Worm (Caenorhabditis elegans) whole organism, L1 larva: ENCODE measurements around the gene sri-7.
"Not testable (repeated sequence)": the region's sequence is repeated elsewhere in the genome, so short reads cannot be mapped to it uniquely, and the experiment has no call there.

Experiments
- C34B4.2 ChIP-seq: sonication (generic microtip); optimal IDR thresholded peaks from 2 replicates; lab custom pipeline; 2017; ENCODE audit warnings: mild to moderate bottlenecking, missing genetic modification characterization, missing compliant biosample characterization
- aha-1 ChIP-seq: fragments of 150-350 bp; optimal IDR thresholded peaks from 2 replicates; lab custom pipeline; 2014; ENCODE audit warnings: missing biosample characterization, missing genetic modification characterization
- alr-1 ChIP-seq: fragments of 200-800 bp; sonication (Bioruptor generic); optimal IDR thresholded peaks from 2 replicates; lab custom pipeline; 2018; ENCODE audit warnings: borderline replicate concordance, mild to moderate bottlenecking, missing genetic modification characterization, missing compliant biosample characterization
- ceh-63 ChIP-seq: fragments of 200-800 bp; sonication (Bioruptor generic); optimal IDR thresholded peaks from 2 replicates; lab custom pipeline; 2018; ENCODE audit warnings: mild to moderate bottlenecking, missing genetic modification characterization, missing compliant biosample characterization
- ceh-8 ChIP-seq: fragments of 200-800 bp; sonication (Bioruptor generic); optimal IDR thresholded peaks from 2 replicates; lab custom pipeline; 2018; ENCODE audit warnings: mild to moderate bottlenecking, missing genetic modification characterization, moderate library complexity, missing compliant biosample characterization
- ceh-90 ChIP-seq: sonication (generic microtip); optimal IDR thresholded peaks from 2 replicates; lab custom pipeline; 2016; ENCODE audit warnings: missing genetic modification characterization, missing compliant biosample characterization
- efl-1 ChIP-seq, 4 experiments: fragments of 150-350 bp; optimal IDR thresholded peaks in 3 of 4; peaks in 1 of 4; 1 replicate in 1 of 4; 2 replicates in 3 of 4; lab custom pipeline; 2014; ENCODE audit warnings: missing biosample characterization in 2 of 4, missing genetic modification characterization in 2 of 4, missing genetic modification reagents in 2 of 4
- egl-13 ChIP-seq: sonication (generic microtip); optimal IDR thresholded peaks from 2 replicates; lab custom pipeline; 2016; ENCODE audit warnings: missing genotype, missing genetic modification reagents, missing genetic modification characterization, missing compliant biosample characterization
- elt-2 ChIP-seq: sonication (generic microtip); optimal IDR thresholded peaks from 2 replicates; lab custom pipeline; 2016; ENCODE audit warnings: missing genetic modification characterization, mild to moderate bottlenecking, inconsistent platforms, missing compliant biosample characterization, missing genetic modification reagents
- ets-5 ChIP-seq: fragments of 200-800 bp; sonication (Bioruptor generic); IDR thresholded peaks from 2 replicates; pipeline ENCODE4 v1.3.6; 2022; ENCODE audit warnings: missing genetic modification characterization, missing compliant biosample characterization
- hlh-17 ChIP-seq: fragments of 200-800 bp; sonication (Bioruptor generic); optimal IDR thresholded peaks from 2 replicates; lab custom pipeline; 2018; ENCODE audit warnings: missing genetic modification characterization, mild to moderate bottlenecking, missing compliant biosample characterization, moderate library complexity, borderline replicate concordance
- irx-1 ChIP-seq: sonication (generic microtip); optimal IDR thresholded peaks from 2 replicates; lab custom pipeline; 2016; ENCODE audit warnings: missing genetic modification characterization, missing compliant biosample characterization
- isw-1 ChIP-seq: fragments of 200-800 bp; sonication (Bioruptor generic); IDR thresholded peaks from 2 replicates; pipeline ENCODE4 v1.3.6; 2022; ENCODE audit warnings: missing genetic modification characterization, missing compliant biosample characterization
- lin-13 ChIP-seq: fragments of 150-350 bp; optimal IDR thresholded peaks from 2 replicates; lab custom pipeline; 2014; ENCODE audit warnings: missing biosample characterization, missing genetic modification reagents, missing genetic modification characterization
- lin-14 ChIP-seq: fragments of 200-800 bp; sonication (Bioruptor generic); optimal IDR thresholded peaks from 2 replicates; lab custom pipeline; 2018; ENCODE audit warnings: mild to moderate bottlenecking, missing genetic modification characterization, moderate library complexity, missing compliant biosample characterization
- lin-35 ChIP-seq, 2 experiments: fragments of 150-350 bp; optimal IDR thresholded peaks; 2 replicates each; lab custom pipeline; 2014; ENCODE audit warnings: missing biosample characterization in 2 of 2, missing genetic modification characterization in 2 of 2, missing genetic modification reagents in 2 of 2
- lin-39 ChIP-seq: fragments of 150-350 bp; optimal IDR thresholded peaks from 2 replicates; lab custom pipeline; 2014; ENCODE audit warnings: missing biosample characterization, missing genetic modification reagents, missing genetic modification characterization
- lir-3 ChIP-seq: sonication (generic microtip); optimal IDR thresholded peaks from 2 replicates; lab custom pipeline; 2016; ENCODE audit warnings: mild to moderate bottlenecking, missing genetic modification characterization, moderate library complexity, missing compliant biosample characterization; ENCODE audit not compliant: poor library complexity
- nhr-12 ChIP-seq: sonication (generic microtip); optimal IDR thresholded peaks from 2 replicates; lab custom pipeline; 2017; ENCODE audit warnings: missing biosample characterization, missing genetic modification characterization
- nhr-20 ChIP-seq: sonication (generic microtip); optimal IDR thresholded peaks from 2 replicates; lab custom pipeline; 2016; ENCODE audit warnings: mild to moderate bottlenecking, missing genetic modification characterization, missing compliant biosample characterization
- nhr-28 ChIP-seq: fragments of 150-350 bp; optimal IDR thresholded peaks from 2 replicates; lab custom pipeline; 2014; ENCODE audit warnings: missing biosample characterization, missing genetic modification characterization
- nhr-47 ChIP-seq: sonication (generic microtip); optimal IDR thresholded peaks from 2 replicates; lab custom pipeline; 2016; ENCODE audit warnings: mild to moderate bottlenecking, missing genetic modification characterization, moderate library complexity, missing compliant biosample characterization
- nhr-76 ChIP-seq: sonication (generic microtip); optimal IDR thresholded peaks from 2 replicates; lab custom pipeline; 2017; ENCODE audit warnings: missing biosample characterization, missing genetic modification characterization
- nhr-85 ChIP-seq: sonication (generic microtip); peaks from one replicate; lab custom pipeline; 2016; ENCODE audit warnings: missing genetic modification characterization, inconsistent platforms, missing compliant biosample characterization
- nhr-90 ChIP-seq: sonication (generic microtip); optimal IDR thresholded peaks from 2 replicates; lab custom pipeline; 2016; ENCODE audit warnings: mild to moderate bottlenecking, missing genetic modification characterization, missing compliant biosample characterization; ENCODE audit not compliant: poor library complexity
- pag-3 ChIP-seq: sonication (generic microtip); optimal IDR thresholded peaks from 2 replicates; lab custom pipeline; 2017; ENCODE audit warnings: missing genetic modification characterization, mild to moderate bottlenecking, missing compliant biosample characterization, antibody characterized with exemption, borderline replicate concordance; ENCODE audit not compliant: insufficient read depth
- pax-3 ChIP-seq: fragments of 200-800 bp; sonication (Bioruptor generic); optimal IDR thresholded peaks from 2 replicates; lab custom pipeline; 2018; ENCODE audit warnings: mild to moderate bottlenecking, missing genetic modification characterization, moderate library complexity, missing compliant biosample characterization
- pqm-1 ChIP-seq: sonication (generic microtip); optimal IDR thresholded peaks from 3 replicates; lab custom pipeline; 2017; ENCODE audit warnings: missing biosample characterization, missing genetic modification characterization
- rnt-1 ChIP-seq: sonication (generic microtip); optimal IDR thresholded peaks from 2 replicates; lab custom pipeline; 2016; ENCODE audit warnings: mild to moderate bottlenecking, missing genetic modification characterization, moderate library complexity, missing compliant biosample characterization
- snpc-4 ChIP-seq: fragments of 150-350 bp; optimal IDR thresholded peaks from 2 replicates; lab custom pipeline; 2014; ENCODE audit warnings: missing biosample characterization, missing genetic modification characterization
- sox-4 ChIP-seq: sonication (generic microtip); optimal IDR thresholded peaks from 2 replicates; lab custom pipeline; 2016; ENCODE audit warnings: missing genetic modification characterization, missing compliant biosample characterization
- sptf-1 ChIP-seq: fragments of 150-350 bp; optimal IDR thresholded peaks from 2 replicates; lab custom pipeline; 2014; ENCODE audit warnings: missing biosample characterization, missing genetic modification characterization
- tbx-2 ChIP-seq: sonication (generic microtip); optimal IDR thresholded peaks from 2 replicates; lab custom pipeline; 2016; ENCODE audit warnings: missing genetic modification characterization, missing compliant biosample characterization
- tlp-1 ChIP-seq: fragments of 150-350 bp; optimal IDR thresholded peaks from 2 replicates; lab custom pipeline; 2014; ENCODE audit warnings: missing biosample characterization, missing genetic modification characterization
- vab-15 ChIP-seq: sonication (generic microtip); optimal IDR thresholded peaks from 2 replicates; lab custom pipeline; 2017; ENCODE audit warnings: missing genotype, mild to moderate bottlenecking, missing genetic modification characterization, missing compliant biosample characterization
- xbp-1 ChIP-seq: sonication (generic microtip); optimal IDR thresholded peaks from 2 replicates; lab custom pipeline; 2016; ENCODE audit warnings: missing genetic modification characterization, missing compliant biosample characterization

The sri-7 gene

ce11 chrV:15354648-15355047, 45.5 kb upstream of the sri-7 start, which contains the start of gene C29F3.7:
Gene C29F3.7, plus strand, starts transcription at chrV:15354901.
- TF ChIP-seq lin-35 (GFP tag; optimal IDR thresholded peaks at IDR 0.05; lab: Kevin White, UChicago) (peak in 1 of 2 experiments; percentile 42), efl-1 (optimal IDR thresholded peaks at IDR 0.05; lab: Kevin White, UChicago) (no peak), efl-1 (GFP tag; optimal IDR thresholded peaks at IDR 0.05 in 1 of 2; lab: Kevin White, UChicago) (peak in 1 of 2 experiments; percentile 44), tbx-2 (tag; lab: Kevin White, UChicago) (no peak), nhr-20 (peak; percentile 63), hlh-17 (GFP tag; lab: Kevin White, UChicago) (no peak), pax-3 (tag; lab: Kevin White, UChicago) (peak; percentile 67), nhr-76 (no peak), elt-2 (peak; percentile 98), pqm-1 (tag; lab: Kevin White, UChicago) (peak; percentile 55)

DNA sequence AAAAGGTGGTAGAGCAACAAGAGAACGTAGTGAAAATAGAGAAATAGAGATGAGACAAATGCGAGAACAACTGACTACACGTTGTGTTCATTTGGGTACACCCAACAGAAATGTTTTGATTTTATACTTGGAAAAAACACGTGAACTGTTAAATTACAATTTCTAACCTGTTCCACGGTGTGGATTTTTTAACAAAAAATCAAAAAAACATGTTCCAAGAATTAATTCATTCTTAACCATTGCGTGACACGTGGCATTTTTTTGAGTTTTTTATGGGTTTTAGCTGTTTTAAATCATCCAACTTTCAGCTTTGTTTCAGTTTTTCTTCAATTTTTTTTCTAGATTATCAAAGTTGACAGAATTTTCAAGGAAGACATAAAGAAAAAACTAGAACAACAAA, 38.7 kb upstream of the sri-7 start, which contains the start of gene ech-1.1:
TSS of gene ech-1.1 (minus strand) at position 101 of the 400 bp plus-strand sequence.
- TF ChIP-seq xbp-1 (tag; lab: Kevin White, UChicago); lir-3 (tag; lab: Kevin White, UChicago); lin-35 (GFP tag; optimal IDR thresholded peaks at IDR 0.05; lab: Kevin White, UChicago): not testable (repeated sequence)

- TF ChIP-seq isw-1 (GFP tag; lab: Robert Waterston, UW) (no peak), ceh-63 (GFP tag; lab: Kevin White, UChicago) (no peak), vab-15 (no peak), egl-13 (no peak), irx-1 (tag; lab: Kevin White, UChicago) (no peak), nhr-47 (tag; lab: Kevin White, UChicago) (no peak), nhr-28 (tag; lab: Kevin White, UChicago) (no peak), lin-39 (no peak)
Measured at ce11 chrV:15367770-15368169, 32.4 kb upstream of the sri-7 start.

DNA sequence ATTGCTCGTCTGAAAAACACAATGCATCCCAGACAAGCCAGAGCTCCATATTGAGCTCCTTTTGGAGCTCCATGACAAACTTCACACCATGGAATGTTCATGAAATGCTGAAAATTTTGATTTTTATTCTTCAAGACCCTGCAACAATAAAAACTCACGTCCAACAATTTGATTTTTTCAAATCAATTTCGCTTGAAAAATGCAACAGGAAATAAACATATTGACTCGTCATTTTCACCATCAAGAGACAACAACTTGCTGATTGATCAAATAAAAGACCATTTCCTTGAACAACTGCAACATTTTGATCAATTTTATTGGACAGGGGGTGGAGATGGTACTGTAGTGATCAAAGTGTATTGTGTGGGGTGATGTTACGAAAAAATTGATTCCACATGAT, 30.4 kb upstream of the sri-7 start, which contains the start of gene nhr-269:
TSS of gene nhr-269 (minus strand) at position 101 of the 400 bp plus-strand sequence.
- no peak for TF ChIP-seq ets-5
- TF ChIP-seq ceh-90 (tag; lab: Kevin White, UChicago), result no peak
- TF ChIP-seq nhr-85 (tag; lab: Kevin White, UChicago), result no peak
- TF ChIP-seq nhr-12, result no peak
- TF ChIP-seq nhr-90, result no peak
- no peak for TF ChIP-seq pag-3 (tag; lab: Kevin White, UChicago)
- TF ChIP-seq hlh-17 (GFP tag; lab: Kevin White, UChicago), result no peak
- no peak for TF ChIP-seq alr-1 (tag; lab: Kevin White, UChicago)
- no peak for TF ChIP-seq lin-13 (GFP tag; lab: Kevin White, UChicago)
- TF ChIP-seq lin-35 (GFP tag; optimal IDR thresholded peaks at IDR 0.05; lab: Kevin White, UChicago), result no peak
- TF ChIP-seq lin-14 (GFP tag; lab: Kevin White, UChicago), result no peak
- no peak for TF ChIP-seq ceh-8 (GFP tag; lab: Kevin White, UChicago)
- TF ChIP-seq tlp-1 (tag; lab: Kevin White, UChicago), result no peak
- no peak for TF ChIP-seq aha-1 (tag; lab: Kevin White, UChicago)

- TF ChIP-seq C34B4.2 (no peak), elt-2 (no peak), nhr-90 (no peak), pqm-1 (tag; lab: Kevin White, UChicago) (no peak), rnt-1 (no peak), efl-1 (optimal IDR thresholded peaks at IDR 0.05; lab: Kevin White, UChicago) (no peak), efl-1 (GFP tag; optimal IDR thresholded peaks at IDR 0.05 in 1 of 2; lab: Kevin White, UChicago) (no peak), sox-4 (tag; lab: Kevin White, UChicago) (no peak), snpc-4 (tag; lab: Kevin White, UChicago) (no peak), hlh-17 (GFP tag; lab: Kevin White, UChicago) (no peak), isw-1 (GFP tag; lab: Robert Waterston, UW) (no peak), lir-3 (tag; lab: Kevin White, UChicago) (no peak), nhr-85 (tag; lab: Kevin White, UChicago) (no peak), ceh-8 (GFP tag; lab: Kevin White, UChicago) (no peak), irx-1 (tag; lab: Kevin White, UChicago) (no peak), sptf-1 (tag; lab: Kevin White, UChicago) (no peak)
Measured at ce11 chrV:15376223-15376622, 23.9 kb upstream of the sri-7 start, which contains the start of gene srh-52. Gene srh-52, minus strand, starts transcription at chrV:15376323.
